Fruit fly (Drosophila melanogaster) whole organism: ENCODE results near the gene CG18649.

Source experiments
- Dll ChIP-seq: fragments of >200 bp; optimal IDR thresholded peaks from 2 replicates; lab custom pipeline; 2017
- EcR ChIP-seq, 2 experiments: fragments of >200 bp; optimal IDR thresholded peaks; 2 replicates each; lab custom pipeline; 2017; ENCODE audit warnings: missing biosample characterization in 2 of 2, missing genetic modification characterization in 2 of 2, missing genetic modification reagents in 2 of 2
- pan ChIP-seq: fragments of >200 bp; optimal IDR thresholded peaks from 2 replicates; lab custom pipeline; 2017
- psq ChIP-seq: fragments of >200 bp; optimal IDR thresholded peaks from 2 replicates; lab custom pipeline; 2017
- usp ChIP-seq: fragments of >200 bp; optimal IDR thresholded peaks from 2 replicates; lab custom pipeline; 2017; ENCODE audit warnings: missing biosample characterization, missing genetic modification characterization, mixed read lengths

- no peak for TF ChIP-seq pan (lab: Kevin White, UChicago)
- no peak for TF ChIP-seq psq
- no peak for TF ChIP-seq usp (GFP tag; lab: Kevin White, UChicago)
- no peak for TF ChIP-seq EcR (GFP tag; optimal IDR thresholded peaks at IDR 0.05; lab: Kevin White, UChicago)
- no peak for TF ChIP-seq Dll (lab: Kevin White, UChicago)
Observed at dm6 chr3L:15021008-15021407, 32.9 kb downstream of the CG18649 start.
